Worm (Caenorhabditis elegans): ENCODE data around the gene vha-4.

vha-4 gene

ce11 chrII:7838661-7839060 lies 40.5 kb downstream of the vha-4 start:
- TF ChIP-seq unc-55 (GFP tag; optimal IDR thresholded peaks at IDR 0.05) (no peak), nfya-1 (tag; optimal IDR thresholded peaks at IDR 0.05) (peak; percentile 12)

- TF ChIP-seq fkh-6 (tag; optimal IDR thresholded peaks at IDR 0.05) (no peak), nfya-1 (tag; optimal IDR thresholded peaks at IDR 0.05) (no peak), ceh-18 (tag; optimal IDR thresholded peaks at IDR 0.05) (peak; percentile 63), rnt-1 (tag; optimal IDR thresholded peaks at IDR 0.05) (peak; percentile 32), unc-55 (GFP tag; optimal IDR thresholded peaks at IDR 0.05) (peak; percentile 43), dve-1 (tag; optimal IDR thresholded peaks at IDR 0.05) (no peak), ceh-34 (tag; optimal IDR thresholded peaks at IDR 0.05) (peak; percentile 64), che-1 (tag; optimal IDR thresholded peaks at IDR 0.05) (no peak), odd-2 (tag; optimal IDR thresholded peaks at IDR 0.05) (no peak), ceh-9 (tag; optimal IDR thresholded peaks at IDR 0.05) (no peak), K09A11.1 (tag; optimal IDR thresholded peaks at IDR 0.05; ENCODE audit: insufficient read depth) (no peak), sox-4 (tag; optimal IDR thresholded peaks at IDR 0.05) (no peak), tbx-2 (tag; optimal IDR thresholded peaks at IDR 0.05) (no peak), ttx-3 (tag; optimal IDR thresholded peaks at IDR 0.05) (no peak), ceh-6 (GFP tag; optimal IDR thresholded peaks at IDR 0.05) (no peak)
These were observed 42.4 kb downstream of the vha-4 start for ce11 chrII:7836613-7837226.

- TF ChIP-seq sox-4 (tag; optimal IDR thresholded peaks at IDR 0.05) (no peak), pax-1 (tag; optimal IDR thresholded peaks at IDR 0.05) (no peak), ceh-2 (tag; optimal IDR thresholded peaks at IDR 0.05) (no peak), ztf-16 (tag; optimal IDR thresholded peaks at IDR 0.05) (no peak), pha-2 (tag; optimal IDR thresholded peaks at IDR 0.05) (no peak), sdc-2 (tag; optimal IDR thresholded peaks at IDR 0.05) (no peak), hlh-13 (GFP tag; optimal IDR thresholded peaks at IDR 0.05) (no peak), pqm-1 (tag; optimal IDR thresholded peaks at IDR 0.05) (no peak), ahr-1 (tag; optimal IDR thresholded peaks at IDR 0.05) (no peak), unc-42 (tag; optimal IDR thresholded peaks at IDR 0.05) (no peak), fax-1 (tag; optimal IDR thresholded peaks at IDR 0.05) (no peak), ceh-9 (tag; optimal IDR thresholded peaks at IDR 0.05) (no peak), ceh-18 (tag; optimal IDR thresholded peaks at IDR 0.05) (no peak), C38D4.7 (GFP tag; optimal IDR thresholded peaks at IDR 0.05) (no peak), K02D7.2 (tag; optimal IDR thresholded peaks at IDR 0.05) (no peak), gmeb-2 (tag; optimal IDR thresholded peaks at IDR 0.05) (no peak), ttx-3 (tag; optimal IDR thresholded peaks at IDR 0.05) (no peak), tbx-2 (tag; optimal IDR thresholded peaks at IDR 0.05) (no peak), ceh-34 (tag; optimal IDR thresholded peaks at IDR 0.05) (no peak), ets-4 (tag; optimal IDR thresholded peaks at IDR 0.05) (no peak)
These were observed 43.8 kb downstream of the vha-4 start, which contains the start of gene cex-2 for ce11 chrII:7835314-7835713. cex-2 (minus strand) TSS chrII:7835414.

- TF ChIP-seq unc-55 (GFP tag; optimal IDR thresholded peaks at IDR 0.05) (no peak), lin-11 (tag; optimal IDR thresholded peaks at IDR 0.05) (no peak), ceh-9 (tag; optimal IDR thresholded peaks at IDR 0.05) (no peak), ceh-2 (tag; optimal IDR thresholded peaks at IDR 0.05) (no peak)
These were observed 47.1 kb downstream of the vha-4 start, which contains the start of gene T09A5.14 for ce11 chrII:7832054-7832453. T09A5.14 (plus strand) TSS chrII:7832354.

ce11 chrII:7829616-7830015 lies 49.5 kb downstream of the vha-4 start:
- TF ChIP-seq T23F11.4 (GFP tag; optimal IDR thresholded peaks at IDR 0.05): no peak
- TF ChIP-seq ttx-3 (tag; optimal IDR thresholded peaks at IDR 0.05): no peak
- TF ChIP-seq hlh-13 (GFP tag; optimal IDR thresholded peaks at IDR 0.05): no peak
- no peak for TF ChIP-seq unc-86 (tag; optimal IDR thresholded peaks at IDR 0.05)
- TF ChIP-seq ahr-1 (tag; optimal IDR thresholded peaks at IDR 0.05): no peak
- TF ChIP-seq tbx-7 (tag; optimal IDR thresholded peaks at IDR 0.05): no peak
- TF ChIP-seq ref-2 (tag; optimal IDR thresholded peaks at IDR 0.05): no peak
- TF ChIP-seq fax-1 (tag; optimal IDR thresholded peaks at IDR 0.05): no peak
- TF ChIP-seq elt-4 (tag; optimal IDR thresholded peaks at IDR 0.05): no peak
- no peak for TF ChIP-seq ceh-31 (tag; optimal IDR thresholded peaks at IDR 0.05)
- no peak for TF ChIP-seq zip-5 (tag; optimal IDR thresholded peaks at IDR 0.05)
- TF ChIP-seq lin-11 (tag; optimal IDR thresholded peaks at IDR 0.05): no peak
- no peak for TF ChIP-seq pag-3 (tag; optimal IDR thresholded peaks at IDR 0.05; ENCODE audit: borderline replicate concordance)
- no peak for TF ChIP-seq ceh-19 (GFP tag; optimal IDR thresholded peaks at IDR 0.05)
- TF ChIP-seq ceh-6 (GFP tag; optimal IDR thresholded peaks at IDR 0.05): no peak
- no peak for TF ChIP-seq ceh-24 (tag; optimal IDR thresholded peaks at IDR 0.05)
- TF ChIP-seq dmd-4 (tag; optimal IDR thresholded peaks at IDR 0.05; ENCODE audit: borderline replicate concordance): no peak
- TF ChIP-seq eyg-1 (tag; optimal IDR thresholded peaks at IDR 0.05): no peak
- no peak for TF ChIP-seq dve-1 (tag; optimal IDR thresholded peaks at IDR 0.05)
- TF ChIP-seq ceh-14 (tag; optimal IDR thresholded peaks at IDR 0.05): no peak

All from whole organism, late embryonic.